Fruit fly (Drosophila melanogaster): ENCODE results near the gene Hou.

Hou gene

DNA sequence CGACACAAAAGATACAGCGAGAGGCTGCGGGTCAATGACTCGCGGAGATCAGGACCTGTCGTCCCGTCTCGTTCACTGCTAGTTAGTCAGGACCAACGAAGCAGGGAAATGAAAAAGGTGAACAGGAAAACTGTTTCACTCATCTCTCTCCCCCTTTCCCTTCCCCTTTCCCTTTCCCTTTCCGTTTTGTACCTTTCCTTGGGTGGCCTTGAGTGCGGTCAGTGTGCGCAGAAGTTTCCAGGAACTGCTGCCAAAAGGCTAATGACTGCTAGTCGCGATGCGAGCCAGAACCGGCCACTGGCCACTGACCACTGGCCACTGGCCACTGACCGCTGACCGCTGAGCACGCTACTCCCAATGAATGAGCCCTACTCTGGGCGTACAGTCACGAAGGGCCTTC is 45.4 kb upstream of the Hou start:
- TF ChIP-seq ss (GFP tag; optimal IDR thresholded peaks at IDR 0.05) (peak in 1 of 2 experiments; percentile 73), Blimp-1 (GFP tag; optimal IDR thresholded peaks at IDR 0.05) (no peak)

DNA sequence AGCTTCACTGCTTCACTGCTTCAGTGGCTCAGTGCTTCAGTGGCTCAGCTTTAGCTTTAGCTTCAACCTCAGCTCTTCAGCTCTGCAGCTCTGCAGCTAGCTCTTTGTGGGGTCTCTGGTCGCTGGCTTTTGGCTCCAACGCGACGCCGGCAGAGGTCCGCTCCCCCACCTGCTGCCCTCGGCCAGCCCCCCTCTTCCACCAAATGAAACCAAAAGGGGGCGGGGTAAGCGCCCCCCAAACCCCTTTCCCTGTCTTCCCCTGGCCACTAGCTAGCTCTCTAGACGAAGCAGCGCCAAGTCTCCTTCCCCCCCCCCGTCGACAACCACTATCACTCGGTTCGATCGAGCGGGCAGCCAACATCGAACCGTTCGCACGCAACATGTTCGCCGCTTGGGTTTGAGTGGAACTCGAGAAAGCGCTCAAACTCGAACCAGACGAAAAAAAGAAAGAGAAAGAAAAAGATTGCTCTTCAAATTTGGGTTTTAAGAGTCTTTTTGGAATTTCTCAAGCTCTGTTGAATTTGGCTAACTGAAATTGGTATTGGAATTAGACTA is 42.8 kb upstream of the Hou start, which contains the start of gene Cyp18a1:
TSS of gene Cyp18a1 (minus strand) at position 95 of the 555 bp plus-strand sequence.
- TF ChIP-seq Eip78C (GFP tag), result no peak
- no peak for TF ChIP-seq CG32006 (GFP tag; optimal IDR thresholded peaks at IDR 0.05)
- TF ChIP-seq dac (GFP tag; optimal IDR thresholded peaks at IDR 0.05), result no peak
- TF ChIP-seq CG6163 (GFP tag; IDR thresholded peaks at IDR 0.05), result no peak
- no peak for TF ChIP-seq OdsH (GFP tag; optimal IDR thresholded peaks at IDR 0.05)
- TF ChIP-seq fd59A (GFP tag; optimal IDR thresholded peaks at IDR 0.05), result no peak
- TF ChIP-seq Met (GFP tag; optimal IDR thresholded peaks at IDR 0.05), result no peak
- no peak for TF ChIP-seq net (GFP tag; optimal IDR thresholded peaks at IDR 0.05)
- TF ChIP-seq salr (GFP tag; optimal IDR thresholded peaks at IDR 0.05), result no peak
- TF ChIP-seq Smox (GFP tag; optimal IDR thresholded peaks at IDR 0.05), result no peak
- TF ChIP-seq CG9139 (GFP tag; optimal IDR thresholded peaks at IDR 0.05), result no peak
- TF ChIP-seq Ets96B (tag; optimal IDR thresholded peaks at IDR 0.05), result no peak
- no peak for TF ChIP-seq CG15336 (GFP tag; IDR thresholded peaks at IDR 0.05)

DNA sequence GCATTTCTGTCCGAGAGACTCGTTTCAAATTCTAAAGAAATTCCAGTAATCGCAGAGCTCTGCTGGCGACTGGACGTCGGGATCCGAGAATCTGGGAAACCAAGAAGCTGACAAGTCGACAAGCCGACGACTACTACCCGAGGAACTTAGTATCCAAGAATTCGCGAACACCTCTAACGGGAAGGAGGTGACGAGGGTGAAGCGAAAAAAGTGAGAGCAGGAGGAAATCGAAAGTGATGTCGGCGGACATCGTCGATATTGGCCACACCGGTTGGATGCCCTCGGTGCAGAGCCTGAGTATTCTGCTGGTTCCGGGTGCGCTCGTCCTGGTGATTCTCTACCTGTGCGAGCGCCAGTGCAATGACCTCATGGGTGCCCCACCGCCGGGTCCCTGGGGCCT is 35.5 kb upstream of the Hou start, which contains the start of gene phtm:
TSS of gene phtm (plus strand) at position 41 of the 400 bp plus-strand sequence.
- TF ChIP-seq lz (GFP tag; optimal IDR thresholded peaks at IDR 0.05) (no peak), CG3919 (GFP tag; optimal IDR thresholded peaks at IDR 0.05) (no peak), Blimp-1 (GFP tag; optimal IDR thresholded peaks at IDR 0.05) (peak; percentile 91), fd85E (GFP tag; optimal IDR thresholded peaks at IDR 0.05) (no peak), CG16779 (tag; optimal IDR thresholded peaks at IDR 0.05) (no peak)

DNA sequence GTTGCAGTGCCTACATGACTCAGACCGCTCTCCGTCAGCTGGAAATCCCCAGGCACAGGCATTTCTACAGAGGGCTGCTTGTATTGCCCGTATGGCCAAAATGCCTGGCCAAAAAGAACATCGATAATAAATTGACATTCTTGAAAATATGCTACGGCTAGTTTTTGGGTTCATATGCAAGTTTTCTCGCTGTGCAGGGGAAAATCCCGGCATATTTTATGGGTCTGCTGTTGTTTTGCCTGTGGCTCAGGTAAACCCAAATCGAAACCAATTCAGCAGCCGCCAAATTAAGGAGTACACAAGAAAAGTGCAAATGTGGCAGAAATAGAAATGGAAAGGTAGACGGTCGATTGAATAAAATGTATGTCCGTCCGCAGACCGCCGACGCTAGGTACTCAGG is 34.7 kb upstream of the Hou start:
- TF ChIP-seq Sox102F (GFP tag; optimal IDR thresholded peaks at IDR 0.05), result no peak
- no peak for TF ChIP-seq fkh (GFP tag; optimal IDR thresholded peaks at IDR 0.05)

DNA sequence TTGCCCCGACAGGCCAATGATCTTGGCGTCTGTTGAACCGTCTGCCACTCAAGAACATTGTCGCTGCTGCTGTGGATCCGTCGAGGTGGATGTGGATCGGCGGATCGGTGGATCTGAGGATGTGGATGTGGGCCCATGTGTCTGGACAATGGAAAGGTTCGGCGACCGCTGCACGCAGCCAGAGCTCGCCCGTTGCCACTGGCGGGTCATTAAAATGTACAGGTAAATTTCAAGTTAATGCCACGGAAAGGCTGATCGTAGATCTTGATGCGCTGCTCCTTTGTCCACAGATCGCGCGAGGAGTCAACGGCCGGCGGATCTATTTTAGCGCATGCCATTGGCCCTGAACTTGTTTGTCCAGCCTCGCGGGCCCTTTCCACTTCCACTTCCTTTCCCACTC is 34.3 kb upstream of the Hou start:
- TF ChIP-seq Eip78C (GFP tag) (peak; percentile 35), Hr4 (GFP tag; optimal IDR thresholded peaks at IDR 0.05) (no peak), salr (GFP tag; optimal IDR thresholded peaks at IDR 0.05) (no peak), dsx (GFP tag; optimal IDR thresholded peaks at IDR 0.05; ENCODE audit: poor library complexity, severe bottlenecking) (peak; percentile 78), CG8319 (GFP tag; optimal IDR thresholded peaks at IDR 0.05) (no peak), Gug (GFP tag; IDR thresholded peaks at IDR 0.05) (no peak), ss (GFP tag; optimal IDR thresholded peaks at IDR 0.05) (peak in 1 of 2 experiments; percentile 81), CG16779 (tag; optimal IDR thresholded peaks at IDR 0.05) (no peak), CG1621 (tag; optimal IDR thresholded peaks at IDR 0.05) (peak; percentile 17)

DNA sequence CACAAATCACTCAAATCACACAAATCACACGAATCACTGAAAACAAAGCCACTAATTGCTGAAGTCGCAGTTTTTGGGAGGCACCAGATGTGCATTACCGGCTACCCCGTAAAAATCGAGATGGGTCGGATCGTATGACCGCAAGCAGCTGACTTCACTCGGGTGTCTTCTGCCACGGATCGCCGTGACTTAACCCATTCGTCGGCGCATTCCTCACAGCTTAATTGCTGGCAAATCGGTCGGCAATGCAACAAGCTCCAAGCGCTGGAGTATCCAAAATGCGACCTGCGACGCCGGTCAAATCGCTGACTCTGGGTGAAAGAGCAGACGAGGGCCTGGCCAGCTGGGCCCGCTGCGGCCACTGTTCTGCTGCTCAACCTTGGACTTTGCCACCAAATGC is 32.6 kb upstream of the Hou start:
- TF ChIP-seq CG8319 (GFP tag; optimal IDR thresholded peaks at IDR 0.05) (no peak), Smox (GFP tag; optimal IDR thresholded peaks at IDR 0.05) (no peak), CG6854 (GFP tag; optimal IDR thresholded peaks at IDR 0.05) (no peak)

DNA sequence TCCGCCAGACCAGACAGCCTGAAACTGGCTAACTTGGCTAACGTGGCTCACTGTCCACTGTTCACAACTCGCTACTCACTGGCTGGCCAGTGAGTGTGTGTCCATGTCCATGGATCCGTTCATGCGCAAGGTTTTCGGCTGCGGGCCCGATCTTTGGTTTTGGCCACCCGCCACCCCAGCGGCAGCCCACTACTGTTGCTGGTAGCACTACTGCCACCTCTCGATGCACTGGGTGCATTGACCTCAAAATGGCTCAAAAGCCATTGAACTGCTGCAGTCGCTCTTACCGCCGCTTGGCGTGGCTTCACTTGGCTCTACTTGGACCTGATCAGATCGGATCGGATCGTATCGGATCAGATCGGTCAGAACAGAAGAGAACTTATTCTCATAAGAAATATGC is 31.2 kb upstream of the Hou start:
- no peak for TF ChIP-seq CG6163 (GFP tag; IDR thresholded peaks at IDR 0.05)
- TF ChIP-seq Eip78C (GFP tag), result peak; percentile 5

DNA sequence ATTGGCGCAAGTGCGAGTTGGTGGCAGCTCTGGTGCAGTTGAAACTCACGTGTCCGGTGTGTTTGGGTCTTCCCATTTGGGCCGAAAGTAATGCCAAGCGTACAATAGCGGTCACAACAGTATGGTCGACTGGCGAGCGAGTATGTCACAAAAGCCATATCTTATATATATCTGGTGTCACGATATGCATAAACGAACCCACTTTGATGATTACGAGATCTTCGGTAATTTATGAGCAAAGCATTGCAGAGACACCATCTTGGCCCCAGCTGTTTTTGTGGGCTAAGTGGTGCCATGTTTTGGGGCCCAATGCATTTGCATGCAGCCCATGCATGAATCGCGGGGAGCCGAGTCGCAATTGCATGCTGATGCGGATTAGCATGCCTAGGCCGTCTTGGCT is 28.6 kb upstream of the Hou start:
- TF ChIP-seq Hr4 (GFP tag; optimal IDR thresholded peaks at IDR 0.05), result peak; percentile 51
- peak; percentile 9 for TF ChIP-seq CG31627 (GFP tag; optimal IDR thresholded peaks at IDR 0.05)
- TF ChIP-seq CG6276 (GFP tag; optimal IDR thresholded peaks at IDR 0.05), result peak; percentile 31
- peak; percentile 19 for TF ChIP-seq Eip75B (GFP tag; optimal IDR thresholded peaks at IDR 0.05)
- peak; percentile 18 for TF ChIP-seq Met (GFP tag; optimal IDR thresholded peaks at IDR 0.05)
- peak; percentile 55 for TF ChIP-seq CG32006 (GFP tag; optimal IDR thresholded peaks at IDR 0.05)
- TF ChIP-seq CG6792 (GFP tag; optimal IDR thresholded peaks at IDR 0.05), result peak; percentile 37
- TF ChIP-seq CG10631 (GFP tag; optimal IDR thresholded peaks at IDR 0.05), result peak; percentile 29
- TF ChIP-seq OdsH (GFP tag; optimal IDR thresholded peaks at IDR 0.05), result peak; percentile 36
- peak; percentile 69 for TF ChIP-seq CG15336 (GFP tag; IDR thresholded peaks at IDR 0.05)
- TF ChIP-seq lz (GFP tag; optimal IDR thresholded peaks at IDR 0.05), result no peak
- TF ChIP-seq CG1621 (tag; optimal IDR thresholded peaks at IDR 0.05), result no peak
- TF ChIP-seq Eip93F (GFP tag; optimal IDR thresholded peaks at IDR 0.05), result no peak
- peak; percentile 80 for TF ChIP-seq eg (GFP tag; IDR thresholded peaks at IDR 0.05)
- TF ChIP-seq CG6163 (GFP tag; IDR thresholded peaks at IDR 0.05), result peak; percentile 71
- no peak for TF ChIP-seq CG10669 (GFP tag; optimal IDR thresholded peaks at IDR 0.05)
- peak; percentile 27 for TF ChIP-seq esn (GFP tag; optimal IDR thresholded peaks at IDR 0.05)

All from whole organism, prepupa.